Worm (Caenorhabditis elegans) whole organism, young adult: Measurements from ENCODE around the gene R08C7.4.
A peak's percentile ranks its signal among the peaks of the same experiment; 100 is the strongest.

Experiments
- D2030.7 ChIP-seq: fragments of 200-800 bp; sonication (Bioruptor generic); IDR thresholded peaks from 2 replicates; pipeline ENCODE4 v1.3.6; 2022; ENCODE audit warnings: missing genetic modification reagents, missing genetic modification characterization, missing compliant biosample characterization
- F23B12.7 ChIP-seq: sonication (generic microtip); optimal IDR thresholded peaks from 2 replicates; lab custom pipeline; 2017; ENCODE audit warnings: missing genetic modification characterization, mild to moderate bottlenecking, missing compliant biosample characterization, antibody characterized with exemption, moderate library complexity; ENCODE audit not compliant: insufficient read depth
- F33H1.4 ChIP-seq: fragments of 200-800 bp; sonication (Bioruptor generic); IDR thresholded peaks from 2 replicates; pipeline ENCODE4 v1.3.6; 2022; ENCODE audit warnings: missing genetic modification reagents, missing genetic modification characterization, missing compliant biosample characterization
- F39B2.1 ChIP-seq: fragments of 200-800 bp; sonication (Bioruptor generic); IDR thresholded peaks from 2 replicates; pipeline ENCODE4 v1.3.6; 2022; ENCODE audit warnings: missing genetic modification reagents, missing genetic modification characterization, missing compliant biosample characterization
- F49E8.2 ChIP-seq: sonication (generic microtip); optimal IDR thresholded peaks from 3 replicates; lab custom pipeline; 2017; ENCODE audit warnings: missing genetic modification characterization, mild to moderate bottlenecking, missing compliant biosample characterization, antibody characterized with exemption, moderate library complexity; ENCODE audit not compliant: insufficient read depth
- K11D2.4 ChIP-seq: fragments of 200-800 bp; sonication (Bioruptor generic); IDR thresholded peaks from 2 replicates; pipeline ENCODE4 v1.3.6; 2022; ENCODE audit warnings: missing genetic modification reagents, missing genetic modification characterization, missing compliant biosample characterization
- T07F8.4 ChIP-seq: sonication (generic microtip); optimal IDR thresholded peaks from 2 replicates; lab custom pipeline; 2016; ENCODE audit warnings: mild to moderate bottlenecking, missing genetic modification characterization, moderate library complexity, missing compliant biosample characterization
- Y53F4B.3 ChIP-seq: fragments of 200-800 bp; sonication (Bioruptor generic); IDR thresholded peaks from 2 replicates; pipeline ENCODE4 v1.3.6; 2022; ENCODE audit warnings: missing genetic modification reagents, missing genetic modification characterization, missing compliant biosample characterization
- Y67H2A.10 ChIP-seq: fragments of 200-800 bp; sonication (Bioruptor generic); conservative IDR thresholded peaks from 2 replicates; pipeline ENCODE4 v1.3.6; 2022; ENCODE audit warnings: missing genetic modification reagents, missing genetic modification characterization, missing compliant biosample characterization
- Y79H2A.3 ChIP-seq: fragments of 200-800 bp; sonication (Bioruptor generic); conservative IDR thresholded peaks from 2 replicates; pipeline ENCODE4 v1.3.6; 2022; ENCODE audit warnings: missing genetic modification reagents, missing genetic modification characterization, missing compliant biosample characterization
- ZK185.1 ChIP-seq: sonication (generic microtip); optimal IDR thresholded peaks from 2 replicates; lab custom pipeline; 2016; ENCODE audit warnings: mild to moderate bottlenecking, missing genetic modification characterization, missing compliant biosample characterization; ENCODE audit not compliant: poor library complexity, severe bottlenecking
- bed-2 ChIP-seq: fragments of 200-800 bp; sonication (Bioruptor generic); IDR thresholded peaks from 2 replicates; pipeline ENCODE4 v1.3.6; 2022; ENCODE audit warnings: missing genetic modification reagents, missing genetic modification characterization, missing compliant biosample characterization
- ceh-100 ChIP-seq: fragments of 200-800 bp; sonication (Bioruptor generic); IDR thresholded peaks from 2 replicates; pipeline ENCODE4 v1.3.6; 2022; ENCODE audit warnings: missing genetic modification reagents, missing genetic modification characterization, missing compliant biosample characterization
- ceh-58 ChIP-seq: fragments of 200-800 bp; sonication (Bioruptor generic); IDR thresholded peaks from 2 replicates; pipeline ENCODE4 v1.3.6; 2022; ENCODE audit warnings: missing genetic modification characterization, missing compliant biosample characterization
- ceh-79 ChIP-seq: sonication (generic microtip); optimal IDR thresholded peaks from 2 replicates; lab custom pipeline; 2017; ENCODE audit warnings: mild to moderate bottlenecking, missing genetic modification characterization, missing compliant biosample characterization
- dpff-1 ChIP-seq: sonication (generic microtip); optimal IDR thresholded peaks from 2 replicates; lab custom pipeline; 2017; ENCODE audit warnings: mild to moderate bottlenecking, missing genetic modification characterization, missing compliant biosample characterization
- dpl-1 ChIP-seq: fragments of 150-350 bp; optimal IDR thresholded peaks from 2 replicates; lab custom pipeline; 2014; ENCODE audit warnings: missing biosample characterization, missing genetic modification reagents, missing genetic modification characterization
- egl-18 ChIP-seq: fragments of 200-800 bp; sonication (Bioruptor generic); IDR thresholded peaks from 2 replicates; pipeline ENCODE4 v1.3.6; 2022; ENCODE audit warnings: missing genetic modification reagents, missing genetic modification characterization, missing compliant biosample characterization
- egl-44 ChIP-seq: fragments of 200-800 bp; sonication (Bioruptor generic); IDR thresholded peaks from 2 replicates; pipeline ENCODE4 v1.3.6; 2022; ENCODE audit warnings: missing genetic modification reagents, missing genetic modification characterization, missing compliant biosample characterization
- ekl-4 ChIP-seq: fragments of 200-800 bp; sonication (Bioruptor generic); IDR thresholded peaks from 2 replicates; pipeline ENCODE4 v1.3.6; 2022; ENCODE audit warnings: missing genetic modification reagents, missing genetic modification characterization, missing compliant biosample characterization
- fkh-3 ChIP-seq: sonication (generic microtip); optimal IDR thresholded peaks from 2 replicates; lab custom pipeline; 2016; ENCODE audit warnings: mild to moderate bottlenecking, missing genetic modification characterization, missing compliant biosample characterization
- gei-17 ChIP-seq: fragments of 200-800 bp; sonication (Bioruptor generic); optimal IDR thresholded peaks from 2 replicates; lab custom pipeline; 2018; ENCODE audit warnings: mild to moderate bottlenecking, missing genetic modification characterization, missing compliant biosample characterization
- hlh-12 ChIP-seq: sonication (generic microtip); optimal IDR thresholded peaks from 2 replicates; lab custom pipeline; 2016; ENCODE audit warnings: missing genetic modification characterization, missing compliant biosample characterization
- hmg-20 ChIP-seq: fragments of 200-800 bp; sonication (Bioruptor generic); IDR thresholded peaks from 2 replicates; pipeline ENCODE4 v1.3.6; 2022; ENCODE audit warnings: missing genetic modification reagents, missing genetic modification characterization, missing compliant biosample characterization
- hrde-1 ChIP-seq: sonication (generic microtip); optimal IDR thresholded peaks from 2 replicates; lab custom pipeline; 2016; ENCODE audit warnings: missing genetic modification characterization, mild to moderate bottlenecking, missing compliant biosample characterization, moderate library complexity, missing genotype, missing genetic modification reagents, borderline replicate concordance
- let-526 ChIP-seq: fragments of 200-800 bp; sonication (Bioruptor generic); IDR thresholded peaks from 2 replicates; pipeline ENCODE4 v1.3.6; 2022; ENCODE audit warnings: missing genetic modification reagents, missing genetic modification characterization, missing compliant biosample characterization
- let-607 ChIP-seq, 2 experiments: fragments of 200-800 bp in 1 of 2; sonication (Bioruptor generic) in 1 of 2; sonication (generic microtip) in 1 of 2; optimal IDR thresholded peaks; 2 replicates each; lab custom pipeline; 2016 to 2018; ENCODE audit warnings: mild to moderate bottlenecking in 2 of 2, missing compliant biosample characterization in 2 of 2, missing genetic modification characterization in 2 of 2, moderate library complexity in 2 of 2, missing genotype in 1 of 2
- lin-40 ChIP-seq: sonication (generic microtip); optimal IDR thresholded peaks from 2 replicates; lab custom pipeline; 2016; ENCODE audit warnings: missing genetic modification characterization, mild to moderate bottlenecking, missing compliant biosample characterization, missing genotype, missing genetic modification reagents
- lin-54 ChIP-seq: fragments of 200-800 bp; sonication (Bioruptor generic); optimal IDR thresholded peaks from 2 replicates; lab custom pipeline; 2018; ENCODE audit warnings: mild to moderate bottlenecking, missing genetic modification characterization, missing compliant biosample characterization
- mcd-1 ChIP-seq: fragments of 200-800 bp; sonication (Bioruptor generic); IDR thresholded peaks from 2 replicates; pipeline ENCODE4 v1.3.6; 2022; ENCODE audit warnings: missing genetic modification reagents, missing genetic modification characterization, missing compliant biosample characterization
- mes-4 ChIP-seq: sonication (generic microtip); optimal IDR thresholded peaks from 2 replicates; lab custom pipeline; 2016; ENCODE audit warnings: missing genotype, missing genetic modification characterization, missing compliant biosample characterization
- nfya-1 ChIP-seq: sonication (generic microtip); optimal IDR thresholded peaks from 2 replicates; lab custom pipeline; 2017; ENCODE audit warnings: antibody characterized with exemption, missing compliant biosample characterization, missing genetic modification characterization, borderline replicate concordance; ENCODE audit not compliant: insufficient read depth
- nhr-27 ChIP-seq: fragments of 200-800 bp; sonication (Bioruptor generic); optimal IDR thresholded peaks from 2 replicates; lab custom pipeline; 2018; ENCODE audit warnings: mild to moderate bottlenecking, missing genetic modification characterization, moderate library complexity, missing compliant biosample characterization
- nhr-80 ChIP-seq: sonication (generic microtip); optimal IDR thresholded peaks from 2 replicates; lab custom pipeline; 2016; ENCODE audit warnings: missing genetic modification characterization, missing compliant biosample characterization
- pha-4 ChIP-seq: fragments of 150-350 bp; sonication (generic microtip); optimal IDR thresholded peaks from 2 replicates; lab custom pipeline; 2014; ENCODE audit warnings: missing biosample characterization, missing genetic modification reagents, missing genetic modification characterization
- rec-8 ChIP-seq, 2 experiments: sonication (generic microtip); optimal IDR thresholded peaks; 2 replicates each; lab custom pipeline; 2016; ENCODE audit warnings: mild to moderate bottlenecking in 2 of 2, missing genetic modification characterization in 2 of 2, missing genetic modification reagents in 2 of 2, missing genotype in 2 of 2, missing biosample characterization in 1 of 2, missing compliant biosample characterization in 1 of 2, moderate library complexity in 1 of 2
- snpc-1.1 ChIP-seq: sonication (generic microtip); optimal IDR thresholded peaks from 2 replicates; lab custom pipeline; 2017; ENCODE audit warnings: missing genetic modification characterization, mild to moderate bottlenecking, missing compliant biosample characterization, antibody characterized with exemption, moderate library complexity, missing genotype, missing genetic modification reagents; ENCODE audit not compliant: insufficient read depth
- zfh-2 ChIP-seq: fragments of 200-800 bp; sonication (Bioruptor generic); conservative IDR thresholded peaks from 2 replicates; pipeline ENCODE4 v1.3.6; 2022; ENCODE audit warnings: missing genetic modification reagents, missing genetic modification characterization, missing compliant biosample characterization
- ztf-18 ChIP-seq: sonication (generic microtip); optimal IDR thresholded peaks from 2 replicates; lab custom pipeline; 2016; ENCODE audit warnings: missing genotype, mild to moderate bottlenecking, missing genetic modification characterization, missing compliant biosample characterization
- ztf-22 ChIP-seq: fragments of 200-800 bp; sonication (Bioruptor generic); optimal IDR thresholded peaks from 2 replicates; lab custom pipeline; 2018; ENCODE audit warnings: mild to moderate bottlenecking, missing genetic modification characterization, moderate library complexity, missing compliant biosample characterization
- ztf-26 ChIP-seq: sonication (generic microtip); optimal IDR thresholded peaks from 2 replicates; lab custom pipeline; 2017; ENCODE audit warnings: missing genetic modification characterization, missing compliant biosample characterization
- ztf-28 ChIP-seq: fragments of 200-800 bp; sonication (Bioruptor generic); IDR thresholded peaks from 2 replicates; pipeline ENCODE4 v1.3.6; 2022; ENCODE audit warnings: missing genetic modification reagents, missing genetic modification characterization, missing compliant biosample characterization

R08C7.4 gene

ce11 chrIV:4445711-4446290, 11.0 kb downstream of the R08C7.4 start, which contains the start of the genes wapl-1 and htz-1 (continued):
- TF ChIP-seq mcd-1: peak; percentile 93
- peak; percentile 58 for TF ChIP-seq F23B12.7 (tag; lab: Kevin White, UChicago)
- TF ChIP-seq hrde-1: no peak
- TF ChIP-seq let-526: peak; percentile 20; the same call in 1 of the 2 replicates
- TF ChIP-seq F33H1.4 (GFP tag; lab: Robert Waterston, UW): peak; percentile 99
- TF ChIP-seq ceh-79 (tag; lab: Kevin White, UChicago): no peak
- peak; percentile 64; the same call in 1 of the 2 replicates for TF ChIP-seq zfh-2 (GFP tag; lab: Robert Waterston, UW)
- no peak for TF ChIP-seq T07F8.4 (tag; lab: Kevin White, UChicago)
- no peak for TF ChIP-seq nhr-27 (tag; lab: Kevin White, UChicago)
- TF ChIP-seq F39B2.1 (GFP tag; lab: Robert Waterston, UW): peak; percentile 81; the same call in 1 of the 2 replicates
- no peak for TF ChIP-seq Y53F4B.3 (GFP tag; lab: Robert Waterston, UW)
- TF ChIP-seq nhr-80: peak; percentile 67
- no peak for TF ChIP-seq hlh-12 (tag; lab: Kevin White, UChicago)
- peak; percentile 27 for TF ChIP-seq gei-17 (GFP tag; lab: Kevin White, UChicago)
- no peak for TF ChIP-seq nfya-1 (tag; lab: Kevin White, UChicago)
- TF ChIP-seq let-607 (tag; optimal IDR thresholded peaks at IDR 0.05; lab: Kevin White, UChicago): peak; percentile 36 to 56
- no peak for TF ChIP-seq egl-18 (GFP tag; lab: Robert Waterston, UW)
- peak; percentile 88 for TF ChIP-seq K11D2.4 (GFP tag; lab: Robert Waterston, UW)
- TF ChIP-seq dpl-1: peak; percentile 89
- TF ChIP-seq lin-40: peak; percentile 93
- TF ChIP-seq dpff-1 (tag; lab: Kevin White, UChicago): no peak
- peak; percentile 95 for TF ChIP-seq lin-54 (GFP tag; lab: Kevin White, UChicago)
- TF ChIP-seq ztf-22 (GFP tag; lab: Kevin White, UChicago): no peak
- TF ChIP-seq Y79H2A.3: peak; percentile 70; the same call in 1 of the 2 replicates
- TF ChIP-seq ztf-26 (tag; lab: Kevin White, UChicago): peak; percentile 71
- peak; percentile 79 for TF ChIP-seq ztf-18 (tag; lab: Kevin White, UChicago)
- TF ChIP-seq ceh-58 (GFP tag; lab: Robert Waterston, UW): no peak
- TF ChIP-seq rec-8 (tag; optimal IDR thresholded peaks at IDR 0.05; lab: Kevin White, UChicago): no peak
- 0 out of 2 replicates have a peak, but pooled peaks have one; percentile 66 for TF ChIP-seq Y67H2A.10 (GFP tag; lab: Robert Waterston, UW)
- peak; percentile 94 for TF ChIP-seq D2030.7 (GFP tag; lab: Robert Waterston, UW)
- no peak for TF ChIP-seq egl-44 (GFP tag; lab: Robert Waterston, UW)
- TF ChIP-seq mes-4 (tag; lab: Kevin White, UChicago): no peak
- peak; percentile 65 for TF ChIP-seq hmg-20
- TF ChIP-seq bed-2 (GFP tag; lab: Robert Waterston, UW): no peak
- TF ChIP-seq pha-4 (tag; lab: Kevin White, UChicago): peak; percentile 88
- TF ChIP-seq fkh-3 (tag; lab: Kevin White, UChicago): no peak
- TF ChIP-seq ceh-100 (GFP tag; lab: Robert Waterston, UW): peak; percentile 81
- TF ChIP-seq ekl-4: peak; percentile 94
- peak; percentile 78 for TF ChIP-seq F49E8.2 (tag; lab: Kevin White, UChicago)
- peak; percentile 45 for TF ChIP-seq snpc-1.1
- TF ChIP-seq ZK185.1 (tag; lab: Kevin White, UChicago): peak; percentile 88
- 0 out of 2 replicates have a peak, but pooled peaks have one; percentile 66 for TF ChIP-seq ztf-28
